Fruit fly (Drosophila melanogaster) whole organism, wandering third instar larva: ENCODE measurements around the gene CG5783.

Source experiments
- Abd-B ChIP-seq: fragments of >200 bp; optimal IDR thresholded peaks from 2 replicates; lab custom pipeline; 2017; ENCODE audit warnings: missing biosample characterization, missing genetic modification characterization
- CG32264 ChIP-seq: fragments of 200-800 bp; sonication (Bioruptor generic); optimal IDR thresholded peaks from 2 replicates; lab custom pipeline; 2016; ENCODE audit warnings: missing biosample characterization, missing genetic modification characterization
- CG9705 ChIP-seq: fragments of 200-800 bp; sonication (Bioruptor generic); optimal IDR thresholded peaks from 2 replicates; lab custom pipeline; 2018; ENCODE audit warnings: missing biosample characterization, mild to moderate bottlenecking, missing genetic modification characterization
- CrebA ChIP-seq: fragments of 200-800 bp; sonication (Bioruptor generic); optimal IDR thresholded peaks from 2 replicates; lab custom pipeline; 2016; ENCODE audit warnings: missing biosample characterization, mild to moderate bottlenecking, missing genetic modification characterization, borderline replicate concordance
- Dfd ChIP-seq: fragments of >200 bp; optimal IDR thresholded peaks from 2 replicates; lab custom pipeline; 2017; ENCODE audit warnings: missing biosample characterization, missing genetic modification characterization
- Dif ChIP-seq: fragments of 200-275, 200-300 bp; sonication (Bioruptor generic); optimal IDR thresholded peaks from 2 replicates; lab custom pipeline; 2018; ENCODE audit warnings: missing biosample characterization, missing genetic modification characterization; ENCODE audit not compliant: partially characterized antibody
- GATAd ChIP-seq: sonication (Bioruptor generic); optimal IDR thresholded peaks from 2 replicates; lab custom pipeline; 2016; ENCODE audit warnings: missing biosample characterization, missing genetic modification characterization
- HLH106 ChIP-seq: fragments of 200-800 bp; optimal IDR thresholded peaks from 3 replicates; lab custom pipeline; 2019; ENCODE audit warnings: missing biosample characterization, mild to moderate bottlenecking, missing genetic modification characterization, moderate library complexity
- Hnf4 ChIP-seq: fragments of 200-800 bp; sonication (Bioruptor generic); optimal IDR thresholded peaks from 2 replicates; lab custom pipeline; 2016; ENCODE audit warnings: missing biosample characterization, mild to moderate bottlenecking, missing genetic modification characterization
- Hr78 ChIP-seq: fragments of >200 bp; optimal IDR thresholded peaks from 2 replicates; lab custom pipeline; 2017; ENCODE audit warnings: missing biosample characterization, missing genetic modification characterization
- Hr83 ChIP-seq: fragments of 200-300 bp; sonication (Bioruptor generic); optimal IDR thresholded peaks from 2 replicates; lab custom pipeline; 2016; ENCODE audit warnings: missing biosample characterization, mild to moderate bottlenecking, missing genetic modification characterization, moderate library complexity; ENCODE audit not compliant: poor library complexity, severe bottlenecking
- Jra ChIP-seq: sonication (Bioruptor generic); optimal IDR thresholded peaks from 2 replicates; lab custom pipeline; 2016; ENCODE audit warnings: missing biosample characterization, missing genetic modification characterization
- Myc ChIP-seq: fragments of >200 bp; optimal IDR thresholded peaks from 2 replicates; lab custom pipeline; 2017
- N ChIP-seq: fragments of >200 bp; optimal IDR thresholded peaks from 2 replicates; lab custom pipeline; 2018; ENCODE audit warnings: missing biosample characterization, missing external identifiers, missing genetic modification characterization
- OdsH ChIP-seq: fragments of 200-800 bp; sonication (Bioruptor generic); optimal IDR thresholded peaks from 2 replicates; lab custom pipeline; 2016; ENCODE audit warnings: missing biosample characterization, mild to moderate bottlenecking, missing genetic modification characterization
- Rel ChIP-seq, 2 experiments: fragments of 200-800 bp; sonication (Bioruptor generic) in 1 of 2; optimal IDR thresholded peaks; 2 replicates in 1 of 2; 3 replicates in 1 of 2; lab custom pipeline; 2016 to 2019; ENCODE audit warnings: mild to moderate bottlenecking in 2 of 2, missing biosample characterization in 2 of 2, missing genetic modification characterization in 2 of 2, moderate library complexity in 1 of 2
- Sp1 ChIP-seq: fragments of 200-800 bp; sonication (Bioruptor generic); optimal IDR thresholded peaks from 3 replicates; lab custom pipeline; 2019; ENCODE audit warnings: missing biosample characterization, mild to moderate bottlenecking, missing genetic modification characterization, moderate library complexity
- Vsx2 ChIP-seq: fragments of 200-300, 225-300 bp; sonication (Bioruptor generic); optimal IDR thresholded peaks from 2 replicates; lab custom pipeline; 2018; ENCODE audit warnings: missing biosample characterization, missing genetic modification characterization; ENCODE audit not compliant: partially characterized antibody
- br ChIP-seq: fragments of 200-800 bp; sonication (Bioruptor generic); optimal IDR thresholded peaks from 2 replicates; lab custom pipeline; 2016; ENCODE audit warnings: missing biosample characterization, missing genetic modification characterization
- brk ChIP-seq: fragments of 200-800 bp; sonication (Bioruptor generic); optimal IDR thresholded peaks from 2 replicates; lab custom pipeline; 2016; ENCODE audit warnings: missing biosample characterization, mild to moderate bottlenecking, missing genetic modification characterization
- dl ChIP-seq, 2 experiments: fragments of 175-275, 200-275 bp in 1 of 2; fragments of 200-275 bp in 1 of 2; sonication (Bioruptor generic); optimal IDR thresholded peaks; lab custom pipeline; 2018; ENCODE audit warnings: mild to moderate bottlenecking in 2 of 2, missing biosample characterization in 2 of 2, missing genetic modification characterization in 2 of 2, moderate library complexity in 2 of 2; ENCODE audit not compliant: partially characterized antibody in 2 of 2, insufficient read depth in 1 of 2
- dmrt93B ChIP-seq: fragments of 200-800 bp; sonication (Bioruptor generic); optimal IDR thresholded peaks from 2 replicates; lab custom pipeline; 2018; ENCODE audit warnings: missing biosample characterization, mild to moderate bottlenecking, missing genetic modification characterization
- dsf ChIP-seq: sonication (Bioruptor generic); optimal IDR thresholded peaks from 2 replicates; lab custom pipeline; 2016; ENCODE audit warnings: missing biosample characterization, missing genetic modification characterization, borderline replicate concordance
- ey ChIP-seq: fragments of 200-800 bp; sonication (Bioruptor generic); optimal IDR thresholded peaks from 2 replicates; lab custom pipeline; 2016; ENCODE audit warnings: missing biosample characterization, missing genetic modification characterization
- foxo ChIP-seq, 2 experiments: fragments of 200-800 bp; sonication (Bioruptor generic); optimal IDR thresholded peaks; 2 replicates in 1 of 2; 3 replicates in 1 of 2; lab custom pipeline; 2016 to 2017; ENCODE audit warnings: missing biosample characterization in 2 of 2, missing genetic modification characterization in 2 of 2
- fru ChIP-seq: fragments of 200-800 bp; sonication (Bioruptor generic); optimal IDR thresholded peaks from 3 replicates; lab custom pipeline; 2016; ENCODE audit warnings: missing biosample characterization, mild to moderate bottlenecking, missing genetic modification characterization
- h ChIP-seq: fragments of 200-800 bp; sonication (Bioruptor generic); optimal IDR thresholded peaks from 3 replicates; lab custom pipeline; 2016; ENCODE audit warnings: missing biosample characterization, mild to moderate bottlenecking, missing genetic modification characterization
- jim ChIP-seq: fragments of 175-275, 200-325 bp; sonication (Bioruptor generic); optimal IDR thresholded peaks from 2 replicates; lab custom pipeline; 2016; ENCODE audit warnings: missing biosample characterization, mild to moderate bottlenecking, missing genetic modification characterization
- lola ChIP-seq: fragments of >200 bp; optimal IDR thresholded peaks from 2 replicates; lab custom pipeline; 2017; ENCODE audit warnings: missing biosample characterization, missing genetic modification characterization
- pan ChIP-seq: fragments of >200 bp; optimal IDR thresholded peaks from 2 replicates; lab custom pipeline; 2017
- psq ChIP-seq: fragments of 200-800 bp; sonication (Bioruptor generic); optimal IDR thresholded peaks from 3 replicates; lab custom pipeline; 2017; ENCODE audit warnings: missing biosample characterization, mild to moderate bottlenecking, missing genetic modification characterization, moderate library complexity
- rgr ChIP-seq: fragments of 200-800 bp; sonication (Bioruptor generic); optimal IDR thresholded peaks from 3 replicates; lab custom pipeline; 2016; ENCODE audit warnings: missing biosample characterization, mild to moderate bottlenecking, missing genetic modification characterization
- sage ChIP-seq: fragments of 200-800 bp; sonication (Bioruptor generic); optimal IDR thresholded peaks from 2 replicates; lab custom pipeline; 2016; ENCODE audit warnings: missing biosample characterization, mild to moderate bottlenecking, missing genetic modification characterization
- sv ChIP-seq: fragments of 200-800 bp; sonication (Bioruptor generic); optimal IDR thresholded peaks from 3 replicates; lab custom pipeline; 2016; ENCODE audit warnings: missing biosample characterization, missing genetic modification characterization
- usp ChIP-seq: fragments of >200 bp; optimal IDR thresholded peaks from 2 replicates; lab custom pipeline; 2017; ENCODE audit warnings: missing biosample characterization, missing genetic modification characterization
- woc ChIP-seq: sonication (Bioruptor generic); optimal IDR thresholded peaks from 2 replicates; lab custom pipeline; 2016; ENCODE audit warnings: missing biosample characterization, mild to moderate bottlenecking, missing genetic modification characterization

The CG5783 gene

DNA sequence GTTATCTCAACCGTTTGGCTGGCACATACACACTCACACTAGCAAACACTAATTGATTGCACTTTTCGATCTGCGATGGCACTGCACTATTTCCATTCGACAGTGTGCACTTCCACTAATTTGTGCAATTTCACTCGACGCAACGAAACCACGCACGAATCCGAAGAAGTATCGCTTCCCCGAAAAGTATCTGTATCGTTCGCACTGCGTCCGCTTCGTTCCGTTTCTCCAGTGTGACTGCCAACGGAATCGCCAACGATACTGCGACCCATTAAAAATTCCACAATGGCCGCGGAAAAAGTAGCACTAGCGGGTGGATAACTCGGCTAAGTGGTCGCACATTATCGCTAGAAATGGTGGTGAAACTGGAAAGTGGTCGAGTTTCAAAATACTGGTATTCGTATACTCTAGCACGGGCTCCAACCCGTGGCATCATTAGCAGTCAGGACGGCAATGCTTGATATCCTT is 3.6 kb upstream of the CG5783 start, which contains the start of gene Socs36E:
Socs36E (minus strand) TSS at position 246 of the 468 bp plus-strand sequence.
- no peak for TF ChIP-seq Abd-B
- no peak for TF ChIP-seq GATAd
- TF ChIP-seq Vsx2 (GFP tag; lab: Kevin White, UChicago): peak; percentile 35
- no peak for TF ChIP-seq Rel (GFP tag; optimal IDR thresholded peaks at IDR 0.05; lab: Kevin White, UChicago)
- TF ChIP-seq Rel (tag; optimal IDR thresholded peaks at IDR 0.05; lab: Kevin White, UChicago): peak; percentile 70
- TF ChIP-seq ey: no peak
- TF ChIP-seq pan: no peak
- no peak for TF ChIP-seq CG9705
- TF ChIP-seq sage: no peak
- TF ChIP-seq dmrt93B (GFP tag; lab: Kevin White, UChicago): no peak
- peak; percentile 5 for TF ChIP-seq Sp1 (GFP tag; lab: Kevin White, UChicago)
- TF ChIP-seq woc (GFP tag; lab: Kevin White, UChicago): no peak
- no peak for TF ChIP-seq br (GFP tag; lab: Kevin White, UChicago)
- TF ChIP-seq Myc (lab: Kevin White, UChicago): peak; percentile 93
- no peak for TF ChIP-seq dsf (GFP tag; lab: Kevin White, UChicago)
- no peak for TF ChIP-seq lola
- TF ChIP-seq Hr83: peak; percentile 42
- no peak for TF ChIP-seq brk (GFP tag; lab: Kevin White, UChicago)
- TF ChIP-seq h (GFP tag; lab: Kevin White, UChicago): no peak
- TF ChIP-seq sv (GFP tag; lab: Kevin White, UChicago): peak; percentile 4
- no peak for TF ChIP-seq fru
- no peak for TF ChIP-seq CrebA (GFP tag; lab: Kevin White, UChicago)
- no peak for TF ChIP-seq dl (GFP tag; optimal IDR thresholded peaks at IDR 0.05; lab: Kevin White, UChicago; ENCODE audit: insufficient read depth in 1 of 2, partially characterized antibody in 2 of 2)
- TF ChIP-seq N (GFP tag; lab: Kevin White, UChicago): no peak
- TF ChIP-seq rgr (GFP tag; lab: Kevin White, UChicago): peak; percentile 21
- TF ChIP-seq foxo (GFP tag; optimal IDR thresholded peaks at IDR 0.05; lab: Kevin White, UChicago): peak in 1 of 2 experiments; percentile 13
- no peak for TF ChIP-seq Dif
- TF ChIP-seq Dfd (GFP tag; lab: Kevin White, UChicago): no peak
- no peak for TF ChIP-seq CG32264
- TF ChIP-seq psq (GFP tag; lab: Kevin White, UChicago): peak; percentile 13
- no peak for TF ChIP-seq Hnf4 (GFP tag; lab: Kevin White, UChicago)
- TF ChIP-seq Hr78 (GFP tag; lab: Kevin White, UChicago): no peak
- no peak for TF ChIP-seq usp (GFP tag; lab: Kevin White, UChicago)
- TF ChIP-seq Jra: no peak
- no peak for TF ChIP-seq jim (GFP tag; lab: Kevin White, UChicago)
- peak; percentile 8 for TF ChIP-seq HLH106 (tag; lab: Kevin White, UChicago)

dm6 chr2L:18153068-18153467 is 2.8 kb upstream of the CG5783 start, which contains the start of gene CG17681:
Gene CG17681 (plus strand): TSS chr2L:18153123.
- TF ChIP-seq psq (GFP tag; lab: Kevin White, UChicago) (peak; percentile 0), foxo (GFP tag; optimal IDR thresholded peaks at IDR 0.05; lab: Kevin White, UChicago) (peak in 1 of 2 experiments; percentile 54), woc (GFP tag; lab: Kevin White, UChicago) (peak; percentile 5), OdsH (peak; percentile 45), CrebA (GFP tag; lab: Kevin White, UChicago) (no peak), fru (peak; percentile 34), sage (peak; percentile 17), rgr (GFP tag; lab: Kevin White, UChicago) (peak; percentile 60), lola (no peak), sv (GFP tag; lab: Kevin White, UChicago) (no peak), HLH106 (tag; lab: Kevin White, UChicago) (peak; percentile 28), brk (GFP tag; lab: Kevin White, UChicago) (peak; percentile 58), Rel (GFP tag; optimal IDR thresholded peaks at IDR 0.05; lab: Kevin White, UChicago) (no peak), Rel (tag; optimal IDR thresholded peaks at IDR 0.05; lab: Kevin White, UChicago) (peak; percentile 31)

- TF ChIP-seq Vsx2 (GFP tag; lab: Kevin White, UChicago) (no peak), woc (GFP tag; lab: Kevin White, UChicago) (no peak), pan (no peak), Myc (lab: Kevin White, UChicago) (no peak), Hnf4 (GFP tag; lab: Kevin White, UChicago) (no peak), Sp1 (GFP tag; lab: Kevin White, UChicago) (no peak), Jra (no peak)
- TF ChIP-seq, all 38 proteins: peak for 0
These were observed 1.3 kb upstream of the CG5783 start, which contains the start of gene CG15155 for dm6 chr2L:18154551-18154950. Gene CG15155 (plus strand): TSS chr2L:18154851.
